Fruit fly (Drosophila melanogaster) ovary, adult (tissue): ENCODE measurements around the gene CG6276.

Source experiments
- CG17801 ChIP-seq: fragments of 200-800 bp; optimal IDR thresholded peaks from 2 replicates; lab custom pipeline; 2019; ENCODE audit warnings: missing biosample characterization, mild to moderate bottlenecking, missing genetic modification characterization, moderate library complexity; ENCODE audit not compliant: partially characterized antibody

CG6276 gene

DNA sequence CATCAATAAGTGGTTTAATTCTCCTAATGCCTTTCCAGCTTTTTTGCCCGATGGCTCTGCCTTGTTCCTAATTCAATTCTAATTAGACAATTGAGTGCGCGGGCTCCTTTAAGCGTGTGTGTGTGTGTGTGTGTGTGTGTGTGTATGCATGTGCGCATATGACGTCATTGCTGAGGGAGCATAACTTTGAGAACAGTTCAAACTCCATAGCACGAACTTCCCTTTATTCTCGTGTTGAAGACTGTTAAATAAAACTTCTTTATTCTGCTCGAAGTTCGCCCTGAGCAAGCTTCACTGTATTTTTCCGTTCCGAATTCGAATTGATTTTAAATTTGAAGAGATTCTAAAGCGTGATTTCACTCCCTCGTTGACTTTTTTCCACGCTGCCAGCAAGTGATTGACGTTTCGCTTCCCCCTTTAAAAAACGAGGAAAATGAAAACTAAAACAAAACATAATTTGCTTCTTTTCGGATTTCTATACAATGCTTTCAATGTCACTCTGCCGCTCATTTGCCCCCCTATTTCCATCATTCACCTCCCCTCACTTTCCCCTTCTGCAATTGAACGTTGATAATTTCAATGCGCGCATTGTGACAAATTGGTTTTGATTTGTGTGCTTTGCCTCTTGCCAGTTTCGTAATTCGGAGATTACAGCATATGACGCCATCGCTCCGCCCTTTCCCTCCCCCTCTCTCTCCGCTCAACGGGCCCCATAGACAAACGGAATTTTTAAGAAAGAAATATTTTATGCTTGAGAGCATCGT lies 27.4 kb downstream of the CG6276 start:
- TF ChIP-seq CG17801 (GFP tag; lab: Kevin White, UChicago) = no peak

DNA sequence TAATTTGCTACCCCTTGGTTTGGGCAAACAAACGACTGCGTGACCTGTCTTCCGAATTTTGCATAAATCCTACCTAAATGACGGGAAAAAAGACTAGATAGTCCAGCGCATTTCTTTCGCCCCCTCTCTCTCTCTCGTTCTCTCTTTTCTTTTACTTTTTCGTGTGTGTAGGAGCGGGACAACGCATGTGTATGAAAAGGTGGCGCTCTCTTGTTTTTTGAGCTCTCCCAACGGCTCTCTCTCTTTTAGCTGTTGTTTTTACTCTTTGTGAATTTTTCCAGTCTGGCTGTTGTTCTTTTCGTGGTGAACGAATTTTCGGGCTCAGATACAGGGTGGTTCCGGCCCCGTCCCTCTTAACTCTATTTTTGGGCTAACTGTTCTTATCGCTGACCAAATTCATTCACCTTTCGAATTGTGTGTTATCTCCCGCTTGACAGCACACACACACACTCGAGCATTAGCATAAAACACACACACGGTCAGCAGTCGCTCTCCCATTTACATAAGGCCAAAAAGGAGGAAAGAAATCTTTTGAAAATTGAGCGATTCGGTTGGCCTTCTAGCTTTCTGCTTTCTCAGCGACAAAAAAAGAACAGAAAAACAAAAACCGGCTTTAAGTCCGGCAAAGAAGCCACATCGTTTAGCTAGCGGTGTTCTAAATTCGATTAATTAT lies 28.2 kb downstream of the CG6276 start:
- no peak for TF ChIP-seq CG17801 (GFP tag; lab: Kevin White, UChicago)

DNA sequence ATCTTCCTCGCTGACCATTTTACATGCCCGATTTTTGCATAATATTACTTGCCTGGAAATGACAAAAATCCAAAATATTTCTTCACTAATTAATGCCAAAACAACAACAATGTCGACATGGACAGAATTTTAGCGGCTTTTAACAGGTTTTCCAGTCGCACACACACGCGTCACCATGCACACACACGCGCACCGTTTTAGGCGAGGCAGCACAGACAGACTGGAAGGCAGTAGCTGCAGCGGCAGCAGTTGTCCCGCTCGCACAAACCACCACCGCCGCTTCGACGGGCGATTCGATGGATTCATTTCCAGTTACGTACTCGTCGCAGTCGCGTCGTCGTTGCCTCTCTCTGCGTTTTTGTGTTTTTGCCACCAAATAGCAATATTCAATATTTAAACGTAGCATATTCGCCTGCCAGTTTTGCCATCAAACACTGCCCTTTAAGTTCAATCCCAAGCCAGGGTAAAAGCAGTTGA lies 29.2 kb downstream of the CG6276 start, which contains the start of gene CG45218:
Gene CG45218 (minus strand): TSS at position 158 of the 477 bp plus-strand sequence.
- TF ChIP-seq CG17801 (GFP tag; lab: Kevin White, UChicago) = peak; percentile 68

DNA sequence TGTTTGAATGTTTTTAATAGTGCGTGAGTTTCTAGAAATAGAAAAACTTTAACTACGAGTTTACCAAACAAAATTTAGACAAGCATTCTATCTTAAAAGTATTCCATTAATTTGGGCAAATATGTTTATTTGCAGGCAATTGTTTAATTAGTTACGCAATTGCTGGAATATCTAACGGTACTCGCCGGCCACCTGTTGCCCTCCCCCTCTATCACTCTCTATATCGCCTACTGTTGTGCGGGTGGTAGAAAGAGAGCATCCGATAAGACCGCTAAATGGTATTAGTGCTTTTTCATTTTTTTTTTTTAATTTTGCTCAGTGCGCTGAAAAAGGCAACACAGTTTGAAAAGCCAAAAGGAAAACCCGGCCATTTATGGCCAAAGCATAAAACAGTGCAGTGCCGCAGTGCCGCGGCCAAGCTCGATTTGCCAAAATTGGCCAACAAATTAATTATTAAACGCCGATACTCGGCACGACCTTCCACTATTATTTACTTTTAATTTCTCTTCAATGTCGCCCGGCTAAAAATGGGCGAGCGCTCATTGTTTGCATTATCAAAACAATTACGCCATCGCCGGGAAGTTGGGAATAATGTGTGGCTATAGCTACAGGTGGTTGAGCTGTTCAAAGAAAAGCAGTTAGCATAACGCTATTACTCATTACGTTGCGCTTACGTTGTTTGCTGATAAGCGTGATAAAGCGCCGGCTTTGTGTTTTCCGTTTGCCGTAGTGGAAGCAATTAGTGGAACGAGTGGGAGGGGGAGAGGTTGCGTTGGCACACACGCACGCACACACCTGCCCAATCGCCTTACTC lies 29.8 kb downstream of the CG6276 start:
- no peak for TF ChIP-seq CG17801 (GFP tag; lab: Kevin White, UChicago)

DNA sequence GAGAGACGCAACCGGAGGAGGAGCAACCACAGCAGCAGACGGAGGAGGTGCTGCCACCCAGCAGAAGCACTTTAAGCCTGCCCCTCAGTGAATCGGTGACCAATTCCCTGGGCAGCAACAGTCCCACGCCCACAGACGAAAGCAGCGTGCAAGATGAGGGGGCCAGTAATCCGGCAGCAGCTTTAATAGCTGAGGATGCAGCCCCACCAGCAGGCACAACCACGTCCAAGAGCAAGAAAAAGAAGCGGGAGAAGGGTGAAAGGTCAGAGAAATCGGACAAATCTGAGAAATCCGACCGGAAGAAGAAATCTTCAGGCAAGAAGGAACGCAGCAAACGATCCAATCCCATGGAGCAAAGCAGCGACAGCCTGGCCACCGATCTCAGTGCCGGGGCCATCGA lies 31.1 kb downstream of the CG6276 start:
- TF ChIP-seq CG17801 (GFP tag; lab: Kevin White, UChicago) = no peak

DNA sequence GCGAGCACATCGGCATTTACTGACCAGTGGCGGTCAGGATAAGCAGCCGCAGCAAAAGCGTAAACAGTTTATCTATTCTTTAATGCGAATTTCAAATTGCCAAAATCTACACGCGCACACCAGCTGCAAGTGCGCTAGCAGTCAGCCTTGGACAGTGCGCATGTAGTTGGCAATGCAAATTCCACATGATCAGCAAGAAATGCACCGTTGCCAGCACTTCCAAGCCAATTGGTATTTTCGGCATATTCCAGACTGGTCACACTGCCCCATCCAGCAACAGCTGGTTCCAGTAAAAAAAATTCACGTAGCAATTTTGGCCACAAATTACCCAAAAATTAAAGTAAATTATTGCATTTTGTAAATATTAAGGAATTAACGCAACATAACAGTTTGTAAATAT lies 32.1 kb downstream of the CG6276 start:
- TF ChIP-seq CG17801 (GFP tag; lab: Kevin White, UChicago) = peak; percentile 16

DNA sequence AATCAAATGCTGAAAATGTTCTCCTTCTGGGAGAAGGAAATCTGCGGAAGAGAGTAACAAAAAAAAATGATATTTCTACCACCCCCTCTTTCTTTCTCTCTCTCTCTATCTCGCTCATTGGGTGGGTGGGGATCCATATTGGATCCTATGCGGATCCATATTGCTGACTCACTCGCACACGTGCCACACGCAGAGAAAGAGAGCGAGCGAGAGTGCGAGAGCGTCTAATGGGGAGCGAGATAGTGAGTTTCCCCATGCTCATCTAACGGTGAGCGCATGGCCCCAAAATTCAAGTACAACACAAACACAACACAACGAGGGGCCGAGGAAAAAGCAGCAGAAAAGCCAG lies 33.2 kb downstream of the CG6276 start:
- no peak for TF ChIP-seq CG17801 (GFP tag; lab: Kevin White, UChicago)

DNA sequence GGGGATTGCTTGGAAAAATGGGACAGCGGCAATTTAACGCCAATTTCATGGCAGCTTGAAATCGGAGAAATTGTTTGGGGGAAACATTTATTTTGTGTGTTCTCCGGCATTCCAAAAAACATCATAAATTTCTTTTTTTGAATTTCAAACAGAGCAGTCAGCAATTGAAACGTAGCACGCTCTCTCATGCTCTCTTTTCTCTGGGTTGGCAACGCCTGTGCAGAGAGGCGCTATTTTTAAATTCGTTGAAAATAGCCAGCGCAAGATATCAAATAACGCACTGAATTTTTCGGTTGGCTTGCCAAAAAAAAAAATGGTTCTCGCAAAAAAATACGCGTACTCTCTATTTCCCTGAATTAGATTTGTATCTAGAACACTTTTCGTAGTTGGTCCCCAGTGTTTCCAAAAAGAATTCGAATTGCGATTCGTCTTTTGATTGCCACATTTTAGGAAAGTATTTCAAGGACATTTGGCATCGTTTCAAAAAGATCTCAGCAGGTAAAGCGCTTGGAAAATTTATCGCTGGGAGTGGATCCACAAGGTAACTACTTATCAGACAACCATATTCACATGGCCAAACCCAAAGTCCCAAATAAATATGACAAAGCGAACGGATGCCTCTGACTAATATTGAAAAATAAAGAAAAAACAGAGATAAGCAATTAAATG lies 33.7 kb downstream of the CG6276 start:
- TF ChIP-seq CG17801 (GFP tag; lab: Kevin White, UChicago) = no peak

DNA sequence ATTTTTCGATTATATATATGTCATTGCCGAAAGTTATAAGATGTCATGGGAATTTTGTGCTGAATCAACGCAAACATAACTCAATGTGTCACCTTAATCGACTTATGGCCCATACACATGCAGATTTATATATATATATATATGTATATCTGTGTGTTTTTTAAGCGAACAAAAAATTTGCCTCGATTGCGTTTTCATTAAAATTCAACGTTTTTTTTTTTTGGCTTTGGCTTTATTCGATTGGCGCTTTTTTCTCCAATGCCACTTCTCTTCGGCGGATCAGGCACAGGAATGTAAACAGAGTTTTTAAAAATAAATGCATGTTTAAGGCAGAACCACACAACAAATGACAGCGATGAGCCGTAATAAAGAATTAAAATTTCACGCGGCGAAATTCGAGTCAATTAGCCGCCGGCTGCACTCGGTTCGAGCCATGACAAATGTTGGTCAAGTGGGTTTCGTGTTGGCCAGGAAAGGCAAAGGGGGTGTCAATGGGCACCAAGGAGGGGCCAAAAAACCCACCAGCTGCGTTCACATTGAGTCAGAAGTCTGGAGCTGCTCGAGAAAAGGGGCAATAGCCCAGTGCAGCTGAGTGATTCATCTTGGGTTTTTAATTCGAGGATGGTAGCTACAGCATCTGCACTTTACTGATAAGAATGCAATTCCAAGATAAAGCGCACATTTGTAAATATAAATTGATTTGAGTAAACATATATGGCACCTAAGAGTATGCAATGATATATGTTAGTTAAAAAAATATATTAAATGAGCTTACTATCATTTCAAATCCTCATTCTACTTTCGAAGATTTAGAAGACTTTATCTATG lies 36.7 kb downstream of the CG6276 start:
- TF ChIP-seq CG17801 (GFP tag; lab: Kevin White, UChicago) = no peak

dm6 chr3R:15282326-15282725 lies 37.5 kb downstream of the CG6276 start:
- no peak for TF ChIP-seq CG17801 (GFP tag; lab: Kevin White, UChicago)

dm6 chr3R:15281335-15281963 lies 38.4 kb downstream of the CG6276 start:
- TF ChIP-seq CG17801 (GFP tag; lab: Kevin White, UChicago) = no peak

DNA sequence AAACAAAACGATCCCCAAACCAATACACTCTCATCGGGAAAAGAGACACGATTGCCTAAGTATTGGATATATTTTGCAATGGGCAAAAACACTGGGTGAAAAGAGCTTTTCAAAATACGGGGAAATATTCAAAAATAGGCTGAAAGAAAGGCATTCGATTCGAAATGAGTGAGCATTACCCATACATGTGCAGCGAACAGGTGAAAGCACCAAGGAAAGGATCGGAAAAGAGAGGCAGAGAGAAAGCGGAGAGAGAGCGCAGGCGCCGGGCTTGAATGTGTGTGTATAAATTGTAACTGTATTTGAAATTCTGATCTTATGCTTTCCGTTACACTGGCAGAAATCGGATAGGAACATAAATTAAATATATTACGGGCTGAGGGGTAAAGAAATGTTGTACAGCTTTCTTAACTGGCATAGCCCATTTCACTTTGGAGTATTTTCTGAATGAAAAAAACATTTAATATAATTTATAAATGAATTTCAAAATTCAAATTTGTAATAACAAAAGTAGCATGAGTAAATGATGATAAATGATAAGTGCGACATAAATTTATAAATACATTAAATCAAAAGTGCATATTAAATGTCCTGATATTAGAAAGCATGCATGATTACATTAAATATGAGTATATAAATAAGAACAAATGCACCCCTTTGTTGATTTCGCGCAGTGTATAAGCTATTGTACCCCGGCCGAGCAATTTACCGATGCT lies 39.1 kb downstream of the CG6276 start:
- TF ChIP-seq CG17801 (GFP tag; lab: Kevin White, UChicago) = peak; percentile 25
